Fruit fly (Drosophila melanogaster): ENCODE results near the gene RpS27.
A peak's percentile ranks its signal among the peaks of the same experiment; 100 is the strongest.

RpS27 gene

dm6 chr3R:25221203-25221807 lies 26.0 kb downstream of the RpS27 start, which contains the start of gene Alg9 (continued):
- TF ChIP-seq HmgD (GFP tag; optimal IDR thresholded peaks at IDR 0.05) (peak; percentile 46), Gug (GFP tag; IDR thresholded peaks at IDR 0.05) (peak; percentile 2; the same call in 1 of the 4 replicates), CG3995 (GFP tag; optimal IDR thresholded peaks at IDR 0.05) (no peak), Dip2 (GFP tag; IDR thresholded peaks at IDR 0.05) (no peak), jigr1 (GFP tag; IDR thresholded peaks at IDR 0.05) (no peak), scrt (GFP tag; optimal IDR thresholded peaks at IDR 0.05) (no peak), ac (GFP tag; optimal IDR thresholded peaks at IDR 0.05) (no peak), Side (GFP tag; optimal IDR thresholded peaks at IDR 0.05) (no peak), CG15696 (tag; optimal IDR thresholded peaks at IDR 0.05) (no peak), D (optimal IDR thresholded peaks at IDR 0.05) (no peak), D (GFP tag; optimal IDR thresholded peaks at IDR 0.05) (no peak), Hr51 (GFP tag; optimal IDR thresholded peaks at IDR 0.05) (no peak), ham (GFP tag; IDR thresholded peaks at IDR 0.05) (no peak), CG6175 (GFP tag; IDR thresholded peaks at IDR 0.05) (no peak), CG10654 (GFP tag; optimal IDR thresholded peaks at IDR 0.05) (peak; percentile 3), CG1832 (GFP tag; optimal IDR thresholded peaks at IDR 0.05) (no peak), fd64A (GFP tag; optimal IDR thresholded peaks at IDR 0.05) (no peak), CG17186 (GFP tag; optimal IDR thresholded peaks at IDR 0.05) (peak; percentile 2), CG4328 (GFP tag; optimal IDR thresholded peaks at IDR 0.05) (no peak), Lpt (GFP tag; optimal IDR thresholded peaks at IDR 0.05) (no peak), E2f1 (GFP tag; IDR thresholded peaks at IDR 0.05) (no peak), peb (GFP tag; IDR thresholded peaks at IDR 0.05) (no peak), CG10979 (tag; optimal IDR thresholded peaks at IDR 0.05) (no peak), esg (GFP tag; conservative IDR thresholded peaks at IDR 0.05) (no peak), CG15514 (GFP tag; optimal IDR thresholded peaks at IDR 0.05) (peak; percentile 94), ssp (GFP tag; IDR thresholded peaks at IDR 0.05) (peak; percentile 98), tna (GFP tag; IDR thresholded peaks at IDR 0.05; ENCODE audit: partially characterized antibody) (peak; percentile 95), dysf (GFP tag; IDR thresholded peaks at IDR 0.05) (no peak), gsb (GFP tag; IDR thresholded peaks at IDR 0.05) (no peak), gt (GFP tag; IDR thresholded peaks at IDR 0.05) (no peak), CG9932 (GFP tag; IDR thresholded peaks at IDR 0.05) (peak; percentile 30; the same call in 1 of the 2 replicates), cg (GFP tag; optimal IDR thresholded peaks at IDR 0.05) (no peak), NC2α (GFP tag; optimal IDR thresholded peaks at IDR 0.05) (no peak), CG7786 (GFP tag; optimal IDR thresholded peaks at IDR 0.05) (no peak), CG18262 (tag; optimal IDR thresholded peaks at IDR 0.05) (no peak), ash1 (GFP tag; optimal IDR thresholded peaks at IDR 0.05) (no peak), p53 (GFP tag; optimal IDR thresholded peaks at IDR 0.05) (no peak), Max (GFP tag; optimal IDR thresholded peaks at IDR 0.05) (peak; percentile 24), CG2116 (GFP tag; optimal IDR thresholded peaks at IDR 0.05) (peak; percentile 84), Ssrp (tag; optimal IDR thresholded peaks at IDR 0.05) (no peak), CG13123 (GFP tag; optimal IDR thresholded peaks at IDR 0.05) (no peak), ato (GFP tag; IDR thresholded peaks at IDR 0.05; ENCODE audit: partially characterized antibody) (peak; percentile 86), CG16813 (GFP tag; IDR thresholded peaks at IDR 0.05; ENCODE audit: partially characterized antibody) (peak; percentile 89), ci (GFP tag; IDR thresholded peaks at IDR 0.05) (no peak), fru (optimal IDR thresholded peaks at IDR 0.05) (no peak), CG5953 (GFP tag; IDR thresholded peaks at IDR 0.05) (no peak), vfl (GFP tag; optimal IDR thresholded peaks at IDR 0.05) (no peak), Doc2 (GFP tag; IDR thresholded peaks at IDR 0.05) (no peak), so (GFP tag; IDR thresholded peaks at IDR 0.05) (no peak), CG11093 (GFP tag; IDR thresholded peaks at IDR 0.05) (no peak), CG3065 (GFP tag; optimal IDR thresholded peaks at IDR 0.05) (no peak), CG8290 (GFP tag; optimal IDR thresholded peaks at IDR 0.05) (no peak), CG8290 (tag; optimal IDR thresholded peaks at IDR 0.05) (no peak)

All from whole organism, embryonic.